Worm (Caenorhabditis elegans) whole organism, early embryonic: Measurements from ENCODE around the gene athp-2.

ENCODE experiments used
- B0310.2 ChIP-seq: sonication (generic microtip); optimal IDR thresholded peaks from 2 replicates; lab custom pipeline; 2016; ENCODE audit warnings: mild to moderate bottlenecking, missing genetic modification characterization, missing compliant biosample characterization
- ceh-13 ChIP-seq: fragments of 200-800 bp; sonication (Bioruptor generic); optimal IDR thresholded peaks from 2 replicates; lab custom pipeline; 2018; ENCODE audit warnings: mild to moderate bottlenecking, missing genetic modification characterization, missing compliant biosample characterization
- ets-7 ChIP-seq: sonication (generic microtip); optimal IDR thresholded peaks from 2 replicates; lab custom pipeline; 2016; ENCODE audit warnings: missing genotype, missing genetic modification characterization, missing compliant biosample characterization
- flt-1 ChIP-seq: fragments of 200-800 bp; sonication (Bioruptor generic); IDR thresholded peaks from 2 replicates; pipeline ENCODE4 v1.3.6; 2022; ENCODE audit warnings: missing genetic modification characterization, missing compliant biosample characterization
- hmbx-1 ChIP-seq: sonication (generic microtip); optimal IDR thresholded peaks from 2 replicates; lab custom pipeline; 2016; ENCODE audit warnings: mild to moderate bottlenecking, missing genetic modification characterization, missing compliant biosample characterization
- sea-1 ChIP-seq: fragments of 200-800 bp; sonication (Bioruptor generic); conservative IDR thresholded peaks from 2 replicates; pipeline ENCODE4 v1.3.6; 2022; ENCODE audit warnings: missing genetic modification characterization, missing compliant biosample characterization

DNA sequence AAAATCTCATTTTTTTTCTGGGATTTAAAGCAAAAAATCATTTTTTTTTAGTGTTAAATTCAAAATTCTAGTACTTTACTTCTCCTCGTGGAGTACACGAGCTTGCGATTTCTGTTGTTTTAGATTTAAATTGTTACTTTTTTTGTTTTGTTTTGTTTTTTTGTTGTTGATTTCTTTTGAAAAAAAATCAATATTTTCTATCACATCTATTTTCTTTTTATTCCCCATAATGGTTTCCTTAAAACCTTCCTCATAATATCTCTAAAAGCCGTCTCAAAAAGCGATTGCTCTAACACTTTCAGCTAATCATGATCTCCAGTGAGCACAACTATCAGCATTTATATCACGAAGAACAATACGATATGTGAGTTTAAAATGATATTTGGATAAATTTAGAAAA lies 5.5 kb upstream of the athp-2 start, which contains the start of gene madf-3:
- TF ChIP-seq sea-1 (GFP tag; lab: Robert Waterston, UW) (no peak), B0310.2 (no peak), flt-1 (GFP tag; lab: Robert Waterston, UW) (no peak), hmbx-1 (tag; lab: Kevin White, UChicago) (no peak), ets-7 (tag; lab: Kevin White, UChicago) (no peak), ceh-13 (GFP tag; lab: Kevin White, UChicago) (no peak)
